Fruit fly (Drosophila melanogaster) whole organism, embryonic: ENCODE data around the gene CG17362.

Experiments used
- B-H2 ChIP-seq: fragments of 200-800 bp; sonication (Bioruptor generic); optimal IDR thresholded peaks from 2 replicates; lab custom pipeline; 2018; ENCODE audit warnings: missing biosample characterization, mild to moderate bottlenecking, missing genetic modification characterization
- CG10147 ChIP-seq: fragments of 200-800 bp; sonication (Bioruptor generic); optimal IDR thresholded peaks from 2 replicates; lab custom pipeline; 2019; ENCODE audit warnings: missing biosample characterization, mild to moderate bottlenecking, missing genetic modification characterization, moderate library complexity
- CG10431 ChIP-seq: fragments of 200-800 bp; sonication (Bioruptor generic); optimal IDR thresholded peaks from 3 replicates; lab custom pipeline; 2018; ENCODE audit warnings: missing biosample characterization, mild to moderate bottlenecking, missing genetic modification characterization
- CG10543 ChIP-seq: fragments of 200-800 bp; sonication (Bioruptor generic); optimal IDR thresholded peaks from 3 replicates; lab custom pipeline; 2017; ENCODE audit warnings: missing biosample characterization, mild to moderate bottlenecking, missing genetic modification characterization, moderate library complexity
- CG10959 ChIP-seq: fragments of 200-800 bp; sonication (Bioruptor generic); IDR thresholded peaks from 2 replicates; pipeline ENCODE4 v1.3.6; 2022; ENCODE audit warnings: missing biosample characterization, missing genetic modification characterization
- CG11085 ChIP-seq: fragments of 200-800 bp; sonication (Bioruptor generic); IDR thresholded peaks from 2 replicates; pipeline ENCODE4 v1.3.6; 2022; ENCODE audit warnings: missing biosample characterization, missing genetic modification characterization
- CG11723 ChIP-seq: fragments of 200-800 bp; sonication (Bioruptor generic); optimal IDR thresholded peaks from 2 replicates; lab custom pipeline; 2017; ENCODE audit warnings: missing biosample characterization, mild to moderate bottlenecking, missing genetic modification characterization
- CG12104 ChIP-seq: fragments of 200-800 bp; sonication (Bioruptor generic); optimal IDR thresholded peaks from 3 replicates; lab custom pipeline; 2016; ENCODE audit warnings: missing biosample characterization, missing genetic modification characterization
- CG16813 ChIP-seq: fragments of 200-800 bp; sonication (Bioruptor generic); IDR thresholded peaks from 3 replicates; pipeline ENCODE4 v1.3.6; 2022; ENCODE audit warnings: missing biosample characterization, missing genetic modification characterization; ENCODE audit not compliant: partially characterized antibody
- CG17568 ChIP-seq: fragments of 200-800 bp; sonication (Bioruptor generic); optimal IDR thresholded peaks from 2 replicates; lab custom pipeline; 2018; ENCODE audit warnings: missing biosample characterization, mild to moderate bottlenecking, missing genetic modification characterization, moderate library complexity
- CG17829 ChIP-seq: fragments of 200-800 bp; optimal IDR thresholded peaks from 2 replicates; lab custom pipeline; 2019; ENCODE audit warnings: missing biosample characterization, mild to moderate bottlenecking, missing genetic modification characterization, moderate library complexity
- CG17912 ChIP-seq: fragments of 200-800 bp; sonication (Bioruptor generic); optimal IDR thresholded peaks from 2 replicates; lab custom pipeline; 2018; ENCODE audit warnings: missing biosample characterization, mild to moderate bottlenecking, missing genetic modification characterization
- CG3065 ChIP-seq: fragments of 200-800 bp; sonication (Bioruptor generic); optimal IDR thresholded peaks from 2 replicates; lab custom pipeline; 2016; ENCODE audit warnings: missing biosample characterization, missing genetic modification characterization
- CG31365 ChIP-seq: fragments of 200-800 bp; sonication (Bioruptor generic); optimal IDR thresholded peaks from 2 replicates; lab custom pipeline; 2018; ENCODE audit warnings: missing biosample characterization, mild to moderate bottlenecking, missing genetic modification characterization
- CG3163 ChIP-seq: fragments of 200-800 bp; sonication (Bioruptor generic); optimal IDR thresholded peaks from 3 replicates; lab custom pipeline; 2016; ENCODE audit warnings: missing biosample characterization, missing genetic modification characterization
- CG33557 ChIP-seq: fragments of 200-800 bp; sonication (Bioruptor generic); optimal IDR thresholded peaks from 2 replicates; lab custom pipeline; 2019; ENCODE audit warnings: missing biosample characterization, mild to moderate bottlenecking, missing genetic modification characterization, moderate library complexity
- CG3407 ChIP-seq: fragments of 200-800 bp; sonication (Bioruptor generic); optimal IDR thresholded peaks from 2 replicates; lab custom pipeline; 2018; ENCODE audit warnings: missing biosample characterization, mild to moderate bottlenecking, missing genetic modification characterization
- CG3838 ChIP-seq: fragments of 200-800 bp; sonication (Bioruptor generic); optimal IDR thresholded peaks from 3 replicates; lab custom pipeline; 2016; ENCODE audit warnings: missing biosample characterization, missing genetic modification characterization
- CG42726 ChIP-seq: fragments of 200-800 bp; sonication (Bioruptor generic); IDR thresholded peaks from 2 replicates; pipeline ENCODE4 v1.3.6; 2022; ENCODE audit warnings: missing biosample characterization, missing genetic modification characterization; ENCODE audit not compliant: partially characterized antibody
- CG6272 ChIP-seq: fragments of 200-800 bp; sonication (Bioruptor generic); IDR thresholded peaks from 2 replicates; pipeline ENCODE4 v1.3.6; 2022; ENCODE audit warnings: missing biosample characterization, missing genetic modification characterization
- CG6689 ChIP-seq: fragments of 200-800 bp; sonication (Bioruptor generic); IDR thresholded peaks from 2 replicates; pipeline ENCODE4 v1.3.6; 2022; ENCODE audit warnings: missing biosample characterization, missing genetic modification characterization
- CG6813 ChIP-seq: fragments of 200-800 bp; sonication (Bioruptor generic); optimal IDR thresholded peaks from 2 replicates; lab custom pipeline; 2017; ENCODE audit warnings: missing biosample characterization, missing genetic modification characterization, mild to moderate bottlenecking, moderate library complexity, missing genetic modification reagents
- CG6854 ChIP-seq: fragments of 200-800 bp; sonication (Bioruptor generic); optimal IDR thresholded peaks from 3 replicates; lab custom pipeline; 2017; ENCODE audit warnings: missing biosample characterization, mild to moderate bottlenecking, missing genetic modification characterization
- CG8388 ChIP-seq: fragments of 200-800 bp; sonication (Bioruptor generic); optimal IDR thresholded peaks from 2 replicates; lab custom pipeline; 2019; ENCODE audit warnings: missing biosample characterization, mild to moderate bottlenecking, missing genetic modification characterization, moderate library complexity
- CHES-1-like ChIP-seq: fragments of 200-800 bp; sonication (Bioruptor generic); optimal IDR thresholded peaks from 2 replicates; lab custom pipeline; 2016; ENCODE audit warnings: missing biosample characterization, missing genetic modification characterization
- Camta ChIP-seq: fragments of 200-800 bp; sonication (Bioruptor generic); optimal IDR thresholded peaks from 2 replicates; lab custom pipeline; 2016; ENCODE audit warnings: missing biosample characterization, missing genetic modification characterization
- E2f2 ChIP-seq: fragments of 200-800 bp; sonication (Bioruptor generic); IDR thresholded peaks from 2 replicates; pipeline ENCODE4 v1.3.6; 2022; ENCODE audit warnings: missing biosample characterization, missing genetic modification characterization
- HLH54F ChIP-seq: fragments of 200-800 bp; sonication (Bioruptor generic); optimal IDR thresholded peaks from 3 replicates; lab custom pipeline; 2016; ENCODE audit warnings: missing biosample characterization, missing genetic modification characterization
- Hand ChIP-seq: fragments of 200-800 bp; sonication (Bioruptor generic); optimal IDR thresholded peaks from 2 replicates; lab custom pipeline; 2017; ENCODE audit warnings: mild to moderate bottlenecking, missing biosample characterization, missing genetic modification reagents, missing genetic modification characterization
- HmgD ChIP-seq: fragments of 200-800 bp; sonication (Bioruptor generic); optimal IDR thresholded peaks from 3 replicates; lab custom pipeline; 2016; ENCODE audit warnings: missing biosample characterization, missing genetic modification characterization
- Hr78 ChIP-seq, 2 experiments: fragments of 200-800 bp in 1 of 2; fragments of >200 bp in 1 of 2; sonication (Bioruptor generic) in 1 of 2; optimal IDR thresholded peaks; 2 replicates each; lab custom pipeline; 2017 to 2019; ENCODE audit warnings: missing biosample characterization in 2 of 2, missing genetic modification characterization in 2 of 2, mild to moderate bottlenecking in 1 of 2, moderate library complexity in 1 of 2
- NK7.1 ChIP-seq: fragments of 200-800 bp; sonication (Bioruptor generic); optimal IDR thresholded peaks from 3 replicates; lab custom pipeline; 2016; ENCODE audit warnings: missing biosample characterization, missing genetic modification characterization
- Spps ChIP-seq: fragments of 200-800 bp; sonication (Bioruptor generic); optimal IDR thresholded peaks from 2 replicates; lab custom pipeline; 2018; ENCODE audit warnings: missing biosample characterization, mild to moderate bottlenecking, missing genetic modification characterization
- Tbp ChIP-seq: fragments of >200 bp; optimal IDR thresholded peaks from 2 replicates; lab custom pipeline; 2018; ENCODE audit warnings: missing biosample characterization, missing genetic modification characterization
- Usf ChIP-seq: fragments of 200-800 bp; sonication (Bioruptor generic); optimal IDR thresholded peaks from 2 replicates; lab custom pipeline; 2017; ENCODE audit warnings: missing genotype, missing biosample characterization, missing genetic modification characterization
- Vsx1 ChIP-seq: fragments of 200-800 bp; sonication (Bioruptor generic); optimal IDR thresholded peaks from 2 replicates; lab custom pipeline; 2017; ENCODE audit warnings: missing biosample characterization, mild to moderate bottlenecking, missing genetic modification characterization, missing genetic modification reagents
- bigmax ChIP-seq: fragments of 200-800 bp; sonication (Bioruptor generic); optimal IDR thresholded peaks from 2 replicates; lab custom pipeline; 2018; ENCODE audit warnings: missing biosample characterization, mild to moderate bottlenecking, missing genetic modification characterization
- bowl ChIP-seq: fragments of 200-800 bp; sonication (Bioruptor generic); IDR thresholded peaks from 2 replicates; pipeline ENCODE4 v1.3.6; 2022; ENCODE audit warnings: missing biosample characterization, missing genetic modification characterization
- dan ChIP-seq: fragments of 200-800 bp; sonication (Bioruptor generic); IDR thresholded peaks from 2 replicates; pipeline ENCODE4 v1.3.6; 2022; ENCODE audit warnings: missing biosample characterization, missing genetic modification characterization
- hb ChIP-seq: fragments of 200-800 bp; sonication (Bioruptor generic); IDR thresholded peaks from 3 replicates; pipeline ENCODE4 v1.3.6; 2022; ENCODE audit warnings: missing biosample characterization, missing genetic modification characterization; ENCODE audit not compliant: partially characterized antibody
- otp ChIP-seq: fragments of 200-800 bp; sonication (Bioruptor generic); IDR thresholded peaks from 3 replicates; pipeline ENCODE4, ENCODE4 v1.3.6; 2022; ENCODE audit warnings: missing biosample characterization, missing genetic modification characterization
- prd ChIP-seq, 3 experiments: fragments of >200 bp in 2 of 3; fragments of 200-800 bp in 1 of 3; sonication (Bioruptor generic) in 1 of 3; optimal IDR thresholded peaks in 2 of 3; IDR thresholded peaks in 1 of 3; 2 replicates in 2 of 3; 3 replicates in 1 of 3; pipeline versions ENCODE4 v1.3.6 to Lab custom; 2017 to 2022; ENCODE audit warnings: missing biosample characterization in 1 of 3, missing genetic modification characterization in 1 of 3
- ro ChIP-seq: fragments of 200-800 bp; sonication (Bioruptor generic); IDR thresholded peaks from 2 replicates; pipeline ENCODE4 v1.3.6; 2022; ENCODE audit warnings: missing biosample characterization, missing genetic modification characterization
- run ChIP-seq: fragments of 200-800 bp; sonication (Bioruptor generic); optimal IDR thresholded peaks from 3 replicates; lab custom pipeline; 2018; ENCODE audit warnings: missing biosample characterization, mild to moderate bottlenecking, missing genetic modification characterization
- sr ChIP-seq: fragments of 200-800 bp; sonication (Bioruptor generic); IDR thresholded peaks from 3 replicates; pipeline ENCODE4 v1.3.6; 2022; ENCODE audit warnings: missing biosample characterization, missing genetic modification characterization
- tll ChIP-seq, 2 experiments: fragments of 200-800 bp in 1 of 2; fragments of >200 bp in 1 of 2; sonication (Bioruptor generic) in 1 of 2; optimal IDR thresholded peaks; 2 replicates each; lab custom pipeline; 2017 to 2019; ENCODE audit warnings: missing biosample characterization in 2 of 2, missing genetic modification characterization in 2 of 2, mild to moderate bottlenecking in 1 of 2, moderate library complexity in 1 of 2
- trh ChIP-seq: fragments of 200-800 bp; sonication (Bioruptor generic); optimal IDR thresholded peaks from 2 replicates; lab custom pipeline; 2016; ENCODE audit warnings: missing biosample characterization, missing genetic modification characterization
- wdn ChIP-seq: fragments of 200-800 bp; sonication (Bioruptor generic); IDR thresholded peaks from 2 replicates; pipeline ENCODE4 v1.3.6; 2022; ENCODE audit warnings: missing biosample characterization, missing genetic modification characterization
- wor ChIP-seq: fragments of 200-800 bp; sonication (Bioruptor generic); IDR thresholded peaks from 2 replicates; pipeline ENCODE4 v1.3.6; 2022; ENCODE audit warnings: missing biosample characterization, missing genetic modification characterization
- zen ChIP-seq: fragments of 200-800 bp; sonication (Bioruptor generic); optimal IDR thresholded peaks from 3 replicates; lab custom pipeline; 2018; ENCODE audit warnings: missing biosample characterization, mild to moderate bottlenecking, missing genetic modification characterization, moderate library complexity

The CG17362 gene

dm6 chr3L:14002524-14003135 lies 16.2 kb downstream of the CG17362 start (continued):
- TF ChIP-seq CG12104 (GFP tag; lab: Kevin White, UChicago) (no peak), CG10431 (GFP tag; lab: Kevin White, UChicago) (no peak), Camta (no peak), Spps (tag; lab: Kevin White, UChicago) (no peak), CG3838 (GFP tag; lab: Kevin White, UChicago) (no peak), CG31365 (no peak), CG10147 (GFP tag; lab: Kevin White, UChicago) (no peak), otp (peak; percentile 52; the same call in 1 of the 3 replicates), CG11723 (GFP tag; lab: Kevin White, UChicago) (no peak), CG3407 (no peak), CG17829 (tag; lab: Kevin White, UChicago) (peak; percentile 13), sr (no peak), CG6689 (GFP tag; lab: Robert Waterston, UW) (no peak), CG8388 (GFP tag; lab: Kevin White, UChicago) (no peak), ro (GFP tag; lab: Robert Waterston, UW) (no peak), dan (GFP tag; lab: Robert Waterston, UW) (no peak), hb (GFP tag; lab: Robert Waterston, UW) (no peak), tll (GFP tag; optimal IDR thresholded peaks at IDR 0.05; lab: Kevin White, UChicago) (no peak), prd (optimal IDR thresholded peaks at IDR 0.05; lab: Kevin White, UChicago) (no peak), prd (GFP tag; IDR thresholded peaks at IDR 0.05; lab: Robert Waterston, UW) (no peak), Hr78 (GFP tag; optimal IDR thresholded peaks at IDR 0.05; lab: Kevin White, UChicago) (no peak), wor (GFP tag; lab: Robert Waterston, UW) (no peak), Usf (GFP tag; lab: Kevin White, UChicago) (no peak), run (tag; lab: Kevin White, UChicago) (no peak), CHES-1-like (peak; percentile 13), Vsx1 (GFP tag; lab: Kevin White, UChicago) (no peak), CG3065 (GFP tag; lab: Kevin White, UChicago) (no peak), bowl (GFP tag; lab: Robert Waterston, UW) (no peak), CG10959 (GFP tag; lab: Robert Waterston, UW) (no peak), bigmax (GFP tag; lab: Kevin White, UChicago) (no peak), CG6272 (GFP tag; lab: Robert Waterston, UW) (no peak), NK7.1 (GFP tag; lab: Kevin White, UChicago) (no peak), Hand (no peak), CG10543 (GFP tag; lab: Kevin White, UChicago) (peak; percentile 66), CG6854 (GFP tag; lab: Kevin White, UChicago) (no peak), Tbp (no peak), CG16813 (GFP tag; lab: Robert Waterston, UW) (no peak), CG42726 (GFP tag; lab: Robert Waterston, UW) (0 out of 2 replicates have a peak, but pooled peaks have one; percentile 46), trh (GFP tag; lab: Kevin White, UChicago) (no peak), CG17568 (GFP tag; lab: Kevin White, UChicago) (no peak), CG3163 (GFP tag; lab: Kevin White, UChicago) (no peak), HLH54F (GFP tag; lab: Kevin White, UChicago) (no peak), CG33557 (no peak), HmgD (GFP tag; lab: Kevin White, UChicago) (peak; percentile 62), E2f2 (GFP tag; lab: Robert Waterston, UW) (no peak), B-H2 (peak; percentile 58), CG17912 (GFP tag; lab: Kevin White, UChicago) (no peak), zen (tag; lab: Kevin White, UChicago) (peak; percentile 53), wdn (no peak), CG6813 (GFP tag; lab: Kevin White, UChicago) (no peak), CG11085 (no peak)
